Worm (Caenorhabditis elegans) whole organism, mixed stage, embryonic: ENCODE results near the gene bgnt-1.3.

ENCODE experiments used
- ceh-43 ChIP-seq: fragments of 200-800 bp; sonication (Bioruptor generic); optimal IDR thresholded peaks from 2 replicates; lab custom pipeline; 2018; ENCODE audit warnings: mild to moderate bottlenecking, missing genetic modification characterization, moderate library complexity, missing compliant biosample characterization
- ces-1 ChIP-seq: fragments of 150-350 bp; optimal IDR thresholded peaks from 2 replicates; lab custom pipeline; 2014; ENCODE audit warnings: missing biosample characterization, missing genetic modification reagents, missing genetic modification characterization
- drap-1 ChIP-seq: fragments of 200-800 bp; sonication (Bioruptor generic); optimal IDR thresholded peaks from 3 replicates; lab custom pipeline; 2018; ENCODE audit warnings: mild to moderate bottlenecking, missing genetic modification characterization, missing compliant biosample characterization
- lsy-2 ChIP-seq: fragments of 150-350 bp; optimal IDR thresholded peaks from 2 replicates; lab custom pipeline; 2014; ENCODE audit warnings: missing biosample characterization, missing genetic modification characterization
- mep-1 ChIP-seq: fragments of 150-350 bp; optimal IDR thresholded peaks from 2 replicates; lab custom pipeline; 2017; ENCODE audit warnings: missing biosample characterization, missing genetic modification reagents, missing genetic modification characterization, inconsistent platforms
- nhr-237 ChIP-seq: fragments of 150-350 bp; optimal IDR thresholded peaks from 2 replicates; lab custom pipeline; 2014; ENCODE audit warnings: missing biosample characterization, missing genetic modification characterization
- nhr-28 ChIP-seq: fragments of 150-350 bp; optimal IDR thresholded peaks from 2 replicates; lab custom pipeline; 2014; ENCODE audit warnings: missing biosample characterization, missing genetic modification characterization
- nhr-76 ChIP-seq: sonication (generic microtip); optimal IDR thresholded peaks from 2 replicates; lab custom pipeline; 2017; ENCODE audit warnings: missing biosample characterization, missing genetic modification characterization
- sptf-1 ChIP-seq: sonication (generic microtip); optimal IDR thresholded peaks from 2 replicates; lab custom pipeline; 2017; ENCODE audit warnings: mild to moderate bottlenecking, missing genetic modification characterization, moderate library complexity, missing compliant biosample characterization
- unc-120 ChIP-seq: sonication (generic microtip); optimal IDR thresholded peaks from 2 replicates; lab custom pipeline; 2017; ENCODE audit warnings: missing genetic modification characterization, missing compliant biosample characterization; ENCODE audit not compliant: poor library complexity, severe bottlenecking
- unc-39 ChIP-seq: fragments of 150-350 bp; optimal IDR thresholded peaks from 2 replicates; lab custom pipeline; 2014; ENCODE audit warnings: missing biosample characterization, missing genetic modification characterization

- no peak for TF ChIP-seq ces-1 (GFP tag; lab: Kevin White, UChicago)
- TF ChIP-seq mep-1 (tag; lab: Kevin White, UChicago) = no peak
- no peak for TF ChIP-seq nhr-76
- no peak for TF ChIP-seq ceh-43 (GFP tag; lab: Kevin White, UChicago)
- TF ChIP-seq lsy-2 (tag; lab: Kevin White, UChicago) = no peak
- TF ChIP-seq unc-39 (tag; lab: Kevin White, UChicago) = no peak
- TF ChIP-seq nhr-237 = no peak
- TF ChIP-seq sptf-1 = no peak
- no peak for TF ChIP-seq unc-120 (tag; lab: Kevin White, UChicago)
- TF ChIP-seq drap-1 = no peak
- no peak for TF ChIP-seq nhr-28
Measured at ce11 chrV:16211713-16212112, 44.6 kb downstream of the bgnt-1.3 start.
